Worm (Caenorhabditis elegans): ENCODE data around the gene C06H5.14.
"Not testable (repeated sequence)": the region's sequence is repeated elsewhere in the genome, so short reads cannot be mapped to it uniquely, and the experiment has no call there.

The C06H5.14 gene

DNA sequence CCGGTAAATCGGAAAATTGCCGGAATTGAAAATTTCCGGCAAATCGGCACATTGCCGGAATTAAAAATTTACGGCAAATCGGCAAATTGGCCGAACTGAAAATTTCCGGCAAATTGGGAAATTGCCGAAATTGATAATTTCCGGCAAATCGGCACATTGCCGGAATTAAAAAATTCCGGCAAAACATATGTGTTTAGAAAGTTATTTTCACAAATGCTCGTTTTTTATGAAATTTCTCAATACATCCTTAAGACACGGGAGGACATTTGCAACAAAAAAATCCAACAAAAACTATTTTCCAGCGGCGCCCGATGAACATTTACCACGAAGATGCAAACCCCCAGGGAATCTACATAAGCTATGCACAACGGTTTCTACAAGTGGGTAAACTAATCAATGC is 14.8 kb downstream of the C06H5.14 start, which contains the start of gene C06H5.8:
Gene C06H5.8 (plus strand): TSS at position 301 of the 400 bp plus-strand sequence.
- TF ChIP-seq scrt-1 (GFP tag; IDR thresholded peaks at IDR 0.05) (no peak), hnd-1 (tag; optimal IDR thresholded peaks at IDR 0.05) (no peak), hmg-4 (GFP tag; optimal IDR thresholded peaks at IDR 0.05) (no peak), B0310.2 (tag; optimal IDR thresholded peaks at IDR 0.05) (no peak), hmbx-1 (tag; optimal IDR thresholded peaks at IDR 0.05) (no peak), flt-1 (GFP tag; IDR thresholded peaks at IDR 0.05) (no peak), ets-7 (tag; optimal IDR thresholded peaks at IDR 0.05) (no peak), pes-1 (GFP tag; IDR thresholded peaks at IDR 0.05) (no peak), tbx-37 (GFP tag; conservative IDR thresholded peaks at IDR 0.05) (no peak)

DNA sequence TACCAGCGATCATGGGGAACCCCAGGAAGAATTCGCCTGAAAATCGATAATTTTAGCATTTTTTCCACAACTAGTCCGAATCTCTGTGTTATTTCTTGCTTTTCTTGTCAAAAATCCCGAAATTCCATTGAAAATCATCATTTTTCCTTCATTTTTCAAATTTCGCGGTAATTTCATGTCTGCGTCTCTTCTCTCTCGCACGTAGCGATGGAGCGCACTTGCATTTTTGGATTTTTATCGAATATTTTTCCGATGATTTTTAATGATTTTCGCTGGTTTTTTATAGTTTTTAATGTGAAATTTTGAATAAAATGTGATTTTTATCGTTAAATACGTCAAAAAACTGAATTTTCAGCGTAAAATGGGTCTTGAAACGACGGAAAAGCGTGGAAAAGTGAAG is 17.5 kb downstream of the C06H5.14 start, which contains the start of gene E01B7.2:
Gene E01B7.2 (plus strand): TSS at position 350 of the 400 bp plus-strand sequence.
- TF ChIP-seq hmbx-1 (tag; optimal IDR thresholded peaks at IDR 0.05): no peak
- no peak for TF ChIP-seq ceh-36 (tag; optimal IDR thresholded peaks at IDR 0.05)
- TF ChIP-seq ets-7 (tag; optimal IDR thresholded peaks at IDR 0.05): no peak
- peak; percentile 50 for TF ChIP-seq F13C5.2 (tag; optimal IDR thresholded peaks at IDR 0.05)

DNA sequence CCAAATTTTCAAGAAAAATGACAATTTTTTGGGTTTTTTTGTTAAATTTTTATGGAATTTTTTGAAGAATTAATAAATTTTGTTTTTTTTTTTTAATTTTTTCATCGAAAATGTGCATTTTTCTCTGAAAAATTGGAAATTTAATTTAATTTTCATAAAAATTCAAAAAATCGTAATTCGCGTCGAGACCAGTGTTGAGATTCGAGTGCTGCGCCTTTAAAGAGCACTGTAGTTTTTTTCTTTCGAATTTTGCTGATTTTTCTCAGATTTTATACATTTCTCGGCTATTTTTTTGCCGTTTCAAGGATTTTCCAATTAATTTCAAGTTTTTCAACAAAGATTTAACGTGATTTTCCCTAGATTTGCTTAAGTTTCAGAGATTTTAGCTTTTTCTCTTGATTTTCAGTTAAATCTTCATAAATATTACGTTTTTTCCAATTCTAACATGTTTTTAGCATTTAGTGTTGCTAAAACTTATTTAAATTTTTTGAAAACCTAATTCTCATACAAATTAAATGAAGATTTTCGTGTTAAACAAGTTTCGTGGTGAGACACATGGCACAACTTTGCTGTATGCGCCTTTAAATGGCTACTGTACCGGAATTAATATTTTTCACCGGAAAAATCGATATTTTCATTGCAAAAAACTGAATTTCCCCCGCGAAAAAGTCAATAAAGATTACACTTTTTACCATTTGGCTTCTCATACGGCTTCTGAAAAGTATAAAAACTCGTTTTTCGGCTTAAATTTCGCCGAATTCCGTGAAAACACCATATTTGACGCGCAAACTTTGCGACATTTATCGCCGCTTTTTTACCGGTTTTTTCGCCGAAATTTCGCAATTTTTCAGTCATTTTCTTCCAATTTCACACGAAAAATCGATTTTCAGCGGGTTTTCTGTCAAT is 20.4 kb downstream of the C06H5.14 start, which contains the start of gene usp-50:
Gene usp-50 (plus strand): TSS at position 822 of the 906 bp plus-strand sequence.
- TF ChIP-seq B0310.2 (tag; optimal IDR thresholded peaks at IDR 0.05); tbx-37 (GFP tag; conservative IDR thresholded peaks at IDR 0.05); pes-1 (GFP tag; IDR thresholded peaks at IDR 0.05): not testable (repeated sequence)

DNA sequence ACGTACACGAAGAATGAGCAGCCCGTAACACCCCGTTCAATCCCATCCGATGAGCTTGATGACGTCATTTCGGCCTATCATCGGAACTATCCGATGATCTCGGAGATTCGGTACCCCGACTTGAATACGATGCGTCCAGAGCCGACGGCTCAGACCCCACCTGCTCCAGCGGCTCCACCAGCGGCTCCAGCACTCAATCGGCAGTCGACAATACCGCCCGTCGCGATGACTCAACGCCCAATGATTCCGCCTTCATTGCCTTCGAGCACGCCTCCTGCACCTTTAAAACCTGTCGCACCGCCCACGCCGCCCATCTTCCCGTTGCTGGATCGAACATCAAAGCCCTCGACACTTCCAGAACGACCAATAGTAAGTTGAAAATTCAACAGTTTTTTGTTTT is 24.2 kb downstream of the C06H5.14 start:
- TF ChIP-seq hnd-1 (tag; optimal IDR thresholded peaks at IDR 0.05) (no peak), tbx-11 (GFP tag; IDR thresholded peaks at IDR 0.05) (no peak), B0310.2 (tag; optimal IDR thresholded peaks at IDR 0.05) (no peak), F13C5.2 (tag; optimal IDR thresholded peaks at IDR 0.05) (no peak), tbx-37 (GFP tag; conservative IDR thresholded peaks at IDR 0.05) (no peak), scrt-1 (GFP tag; IDR thresholded peaks at IDR 0.05) (no peak), tra-4 (tag; optimal IDR thresholded peaks at IDR 0.05) (no peak), aly-1 (tag; optimal IDR thresholded peaks at IDR 0.05) (no peak), ama-1 (optimal IDR thresholded peaks at IDR 0.05) (no peak), sea-1 (GFP tag; conservative IDR thresholded peaks at IDR 0.05) (no peak), ceh-36 (tag; optimal IDR thresholded peaks at IDR 0.05) (no peak), flt-1 (GFP tag; IDR thresholded peaks at IDR 0.05) (no peak), ceh-13 (GFP tag; optimal IDR thresholded peaks at IDR 0.05) (no peak), hmg-4 (GFP tag; optimal IDR thresholded peaks at IDR 0.05) (no peak), pes-1 (GFP tag; IDR thresholded peaks at IDR 0.05) (no peak), ets-7 (tag; optimal IDR thresholded peaks at IDR 0.05) (no peak), hmbx-1 (tag; optimal IDR thresholded peaks at IDR 0.05) (no peak)

DNA sequence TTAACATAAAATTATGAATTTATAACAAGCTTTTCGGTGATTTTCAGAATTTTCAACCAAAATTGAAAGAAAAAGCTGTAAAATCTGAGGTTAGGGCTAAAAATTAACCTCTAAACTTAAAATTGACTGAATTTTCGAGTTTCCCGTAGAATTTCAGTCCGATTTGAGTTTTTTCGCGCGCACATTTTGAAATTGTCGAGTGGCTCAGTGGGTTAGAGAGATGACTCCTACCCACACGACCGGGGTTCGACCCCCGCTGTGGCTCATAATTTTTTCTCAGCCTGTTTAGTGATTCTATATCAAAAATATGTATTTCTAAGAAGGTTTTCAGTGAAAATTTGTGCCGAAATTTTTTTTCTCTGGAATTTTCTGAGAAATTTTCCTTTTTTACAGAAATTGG is 27.9 kb downstream of the C06H5.14 start:
- TF ChIP-seq tra-4 (tag; optimal IDR thresholded peaks at IDR 0.05): no peak
- TF ChIP-seq hmbx-1 (tag; optimal IDR thresholded peaks at IDR 0.05): no peak
- no peak for TF ChIP-seq sea-1 (GFP tag; conservative IDR thresholded peaks at IDR 0.05)
- no peak for TF ChIP-seq ama-1 (optimal IDR thresholded peaks at IDR 0.05)
- TF ChIP-seq ets-7 (tag; optimal IDR thresholded peaks at IDR 0.05): no peak
- TF ChIP-seq scrt-1 (GFP tag; IDR thresholded peaks at IDR 0.05): no peak
- TF ChIP-seq pes-1 (GFP tag; IDR thresholded peaks at IDR 0.05): no peak
- no peak for TF ChIP-seq ceh-36 (tag; optimal IDR thresholded peaks at IDR 0.05)
- TF ChIP-seq tbx-11 (GFP tag; IDR thresholded peaks at IDR 0.05): no peak
- no peak for TF ChIP-seq ceh-13 (GFP tag; optimal IDR thresholded peaks at IDR 0.05)

ce11 chrV:17935857-17936256 is 31.9 kb downstream of the C06H5.14 start:
- TF ChIP-seq flt-1 (GFP tag; IDR thresholded peaks at IDR 0.05) (no peak), B0310.2 (tag; optimal IDR thresholded peaks at IDR 0.05) (no peak), sea-1 (GFP tag; conservative IDR thresholded peaks at IDR 0.05) (no peak), scrt-1 (GFP tag; IDR thresholded peaks at IDR 0.05) (no peak), ceh-13 (GFP tag; optimal IDR thresholded peaks at IDR 0.05) (no peak), hnd-1 (tag; optimal IDR thresholded peaks at IDR 0.05) (no peak), aly-1 (tag; optimal IDR thresholded peaks at IDR 0.05) (no peak), ets-7 (tag; optimal IDR thresholded peaks at IDR 0.05) (no peak), tbx-11 (GFP tag; IDR thresholded peaks at IDR 0.05) (no peak), pes-1 (GFP tag; IDR thresholded peaks at IDR 0.05) (no peak), ceh-36 (tag; optimal IDR thresholded peaks at IDR 0.05) (no peak), tra-4 (tag; optimal IDR thresholded peaks at IDR 0.05) (no peak), hmg-4 (GFP tag; optimal IDR thresholded peaks at IDR 0.05) (no peak), ama-1 (optimal IDR thresholded peaks at IDR 0.05) (no peak), F13C5.2 (tag; optimal IDR thresholded peaks at IDR 0.05) (no peak), hmbx-1 (tag; optimal IDR thresholded peaks at IDR 0.05) (no peak), tbx-37 (GFP tag; conservative IDR thresholded peaks at IDR 0.05) (no peak)

- no peak for TF ChIP-seq ceh-36 (tag; optimal IDR thresholded peaks at IDR 0.05)
- TF ChIP-seq tbx-11 (GFP tag; IDR thresholded peaks at IDR 0.05): no peak
These were observed 35.0 kb downstream of the C06H5.14 start for ce11 chrV:17938978-17939377.
